Worm (Caenorhabditis elegans): ENCODE results near the gene C17G10.13.

C17G10.13 gene

ce11 chrII:5577060-5577459 is 12.5 kb downstream of the C17G10.13 start (continued):
- no peak for TF ChIP-seq egl-27 (tag; optimal IDR thresholded peaks at IDR 0.05)
- TF ChIP-seq ZK337.2 (GFP tag; IDR thresholded peaks at IDR 0.05), result no peak
- no peak for TF ChIP-seq set-16 (GFP tag; IDR thresholded peaks at IDR 0.05)

ce11 chrII:5574925-5575324 is 14.7 kb downstream of the C17G10.13 start:
- TF ChIP-seq T20F7.1 (GFP tag; optimal IDR thresholded peaks at IDR 0.05), result peak; percentile 2
- peak; percentile 21; the same call in 1 of the 2 replicates for TF ChIP-seq tra-1 (GFP tag; IDR thresholded peaks at IDR 0.05)
- TF ChIP-seq zip-2 (tag; optimal IDR thresholded peaks at IDR 0.05), result peak; percentile 3
- no peak for TF ChIP-seq dpl-1 (GFP tag; optimal IDR thresholded peaks at IDR 0.05)
- TF ChIP-seq nhr-41 (GFP tag; IDR thresholded peaks at IDR 0.05), result no peak
- peak; percentile 42 for TF ChIP-seq mep-1 (tag; optimal IDR thresholded peaks at IDR 0.05)
- no peak for TF ChIP-seq jun-1 (tag; optimal IDR thresholded peaks at IDR 0.05)
- 0 out of 2 replicates have a peak, but pooled peaks have one; percentile 7 for TF ChIP-seq mdt-29 (GFP tag; IDR thresholded peaks at IDR 0.05)
- no peak for TF ChIP-seq hmg-1.1 (GFP tag; IDR thresholded peaks at IDR 0.05)
- TF ChIP-seq lsy-2 (tag; optimal IDR thresholded peaks at IDR 0.05), result peak in 1 of 2 experiments; percentile 30
- TF ChIP-seq Y75B8A.6 (GFP tag; IDR thresholded peaks at IDR 0.05), result 0 out of 2 replicates have a peak, but pooled peaks have one; percentile 24
- TF ChIP-seq unc-130 (GFP tag; optimal IDR thresholded peaks at IDR 0.05), result no peak
- no peak for TF ChIP-seq zag-1 (tag; optimal IDR thresholded peaks at IDR 0.05)
- TF ChIP-seq snpc-1.2 (GFP tag; IDR thresholded peaks at IDR 0.05), result no peak
- TF ChIP-seq Y105C5A.15 (GFP tag; IDR thresholded peaks at IDR 0.05), result 0 out of 2 replicates have a peak, but pooled peaks have one; percentile 32
- peak; percentile 83; the same call in 1 of the 2 replicates for TF ChIP-seq zfp-3 (GFP tag; conservative IDR thresholded peaks at IDR 0.05)
- peak; percentile 64 for TF ChIP-seq nhr-102 (tag; optimal IDR thresholded peaks at IDR 0.05)
- peak in 1 of 2 experiments; percentile 24 for TF ChIP-seq daf-16 (GFP tag; optimal IDR thresholded peaks at IDR 0.05)
- TF ChIP-seq daf-16 (tag; optimal IDR thresholded peaks at IDR 0.05), result no peak
- no peak for TF ChIP-seq nhr-42 (GFP tag; IDR thresholded peaks at IDR 0.05)
- TF ChIP-seq nhr-10 (tag; optimal IDR thresholded peaks at IDR 0.05), result no peak
- peak; percentile 56 for TF ChIP-seq aha-1 (tag)
- no peak for TF ChIP-seq nhr-11 (tag; optimal IDR thresholded peaks at IDR 0.05)
- peak; percentile 60; the same call in 1 of the 2 replicates for TF ChIP-seq T26A8.4 (GFP tag; IDR thresholded peaks at IDR 0.05)
- no peak for TF ChIP-seq mdl-1 (tag; optimal IDR thresholded peaks at IDR 0.05)
- TF ChIP-seq lin-38 (GFP tag; IDR thresholded peaks at IDR 0.05), result peak; percentile 28
- TF ChIP-seq zfp-2 (tag; optimal IDR thresholded peaks at IDR 0.05), result no peak
- TF ChIP-seq dmd-6 (GFP tag; IDR thresholded peaks at IDR 0.05), result peak; percentile 38
- TF ChIP-seq dve-1 (tag; optimal IDR thresholded peaks at IDR 0.05; ENCODE audit: insufficient read depth), result peak; percentile 17
- no peak for TF ChIP-seq lin-13 (GFP tag; optimal IDR thresholded peaks at IDR 0.05)
- no peak for TF ChIP-seq nhr-48 (tag; optimal IDR thresholded peaks at IDR 0.05)
- 0 out of 2 replicates have a peak, but pooled peaks have one; percentile 15 for TF ChIP-seq ctbp-1 (GFP tag; IDR thresholded peaks at IDR 0.05)

- no peak for TF ChIP-seq dmd-8 (GFP tag; IDR thresholded peaks at IDR 0.05)
- no peak for TF ChIP-seq ceh-62 (tag; optimal IDR thresholded peaks at IDR 0.05)
- no peak for TF ChIP-seq nhr-111 (GFP tag; optimal IDR thresholded peaks at IDR 0.05)
- TF ChIP-seq nhr-237 (tag; optimal IDR thresholded peaks at IDR 0.05), result no peak
- TF ChIP-seq ctbp-1 (GFP tag; IDR thresholded peaks at IDR 0.05), result no peak
- TF ChIP-seq hlh-30 (tag; optimal IDR thresholded peaks at IDR 0.05; ENCODE audit: insufficient read depth), result peak; percentile 52
- TF ChIP-seq nhr-28 (tag; optimal IDR thresholded peaks at IDR 0.05), result peak; percentile 91
- no peak for TF ChIP-seq madf-9 (GFP tag; conservative IDR thresholded peaks at IDR 0.05)
- TF ChIP-seq daf-19 (GFP tag; conservative IDR thresholded peaks at IDR 0.05), result no peak
- no peak for TF ChIP-seq skn-1 (tag; optimal IDR thresholded peaks at IDR 0.05)
- no peak for TF ChIP-seq fkh-10 (GFP tag; optimal IDR thresholded peaks at IDR 0.05)
- TF ChIP-seq T26A8.4 (GFP tag; IDR thresholded peaks at IDR 0.05), result no peak
- TF ChIP-seq ceh-44 (GFP tag; IDR thresholded peaks at IDR 0.05), result no peak
- TF ChIP-seq hif-1 (tag; optimal IDR thresholded peaks at IDR 0.05), result no peak
- no peak for TF ChIP-seq lin-39 (tag; optimal IDR thresholded peaks at IDR 0.05)
- no peak for TF ChIP-seq ama-1 (optimal IDR thresholded peaks at IDR 0.05)
- no peak for TF ChIP-seq lim-7 (GFP tag; IDR thresholded peaks at IDR 0.05)
- TF ChIP-seq zag-1 (tag; optimal IDR thresholded peaks at IDR 0.05), result no peak
Measured at ce11 chrII:5572082-5572746, 17.4 kb downstream of the C17G10.13 start.

Data from whole organism, L4 larva.